Fruit fly (Drosophila melanogaster) whole organism, prepupa: ENCODE results near the gene CG2962.

ENCODE experiments used
- CG11762 ChIP-seq: fragments of 200-800 bp; sonication (Bioruptor generic); optimal IDR thresholded peaks from 3 replicates; lab custom pipeline; 2016; ENCODE audit warnings: missing biosample characterization, missing genetic modification characterization; ENCODE audit not compliant: insufficient read depth
- CG11902 ChIP-seq: fragments of 200-800 bp; sonication (Bioruptor generic); optimal IDR thresholded peaks from 3 replicates; lab custom pipeline; 2016; ENCODE audit warnings: missing biosample characterization, missing genetic modification characterization
- CG16779 ChIP-seq: fragments of 200-800 bp; sonication (Bioruptor generic); optimal IDR thresholded peaks from 3 replicates; lab custom pipeline; 2017; ENCODE audit warnings: missing biosample characterization, mild to moderate bottlenecking, missing genetic modification characterization
- CG4318 ChIP-seq: fragments of 200-800 bp; sonication (Bioruptor generic); optimal IDR thresholded peaks from 3 replicates; lab custom pipeline; 2017; ENCODE audit warnings: missing biosample characterization, mild to moderate bottlenecking, missing genetic modification characterization
- CG6276 ChIP-seq: fragments of 200-800 bp; sonication (Bioruptor generic); optimal IDR thresholded peaks from 2 replicates; lab custom pipeline; 2017; ENCODE audit warnings: missing biosample characterization, mild to moderate bottlenecking, missing genetic modification characterization
- Eip93F ChIP-seq: fragments of 200-800 bp; sonication (Bioruptor generic); optimal IDR thresholded peaks from 2 replicates; lab custom pipeline; 2016; ENCODE audit warnings: missing biosample characterization, mild to moderate bottlenecking, missing genetic modification characterization
- Gug ChIP-seq: fragments of 200-800 bp; sonication (Bioruptor generic); IDR thresholded peaks from 2 replicates; pipeline ENCODE4 v1.3.6; 2022; ENCODE audit warnings: missing biosample characterization, missing genetic modification characterization
- Hr39 ChIP-seq: fragments of 200-800 bp; sonication (Bioruptor generic); optimal IDR thresholded peaks from 2 replicates; lab custom pipeline; 2016; ENCODE audit warnings: missing biosample characterization, missing genetic modification characterization
- Lpt ChIP-seq: fragments of 200-800 bp; sonication (Bioruptor generic); optimal IDR thresholded peaks from 3 replicates; lab custom pipeline; 2016; ENCODE audit warnings: missing biosample characterization, missing genetic modification characterization
- esn ChIP-seq: fragments of 200-800 bp; sonication (Bioruptor generic); optimal IDR thresholded peaks from 2 replicates; lab custom pipeline; 2016; ENCODE audit warnings: missing biosample characterization, mild to moderate bottlenecking, missing genetic modification characterization, moderate library complexity
- fd59A ChIP-seq: fragments of 200-800 bp; sonication (Bioruptor generic); optimal IDR thresholded peaks from 2 replicates; lab custom pipeline; 2017; ENCODE audit warnings: missing biosample characterization, mild to moderate bottlenecking, missing genetic modification characterization, missing genetic modification reagents

DNA sequence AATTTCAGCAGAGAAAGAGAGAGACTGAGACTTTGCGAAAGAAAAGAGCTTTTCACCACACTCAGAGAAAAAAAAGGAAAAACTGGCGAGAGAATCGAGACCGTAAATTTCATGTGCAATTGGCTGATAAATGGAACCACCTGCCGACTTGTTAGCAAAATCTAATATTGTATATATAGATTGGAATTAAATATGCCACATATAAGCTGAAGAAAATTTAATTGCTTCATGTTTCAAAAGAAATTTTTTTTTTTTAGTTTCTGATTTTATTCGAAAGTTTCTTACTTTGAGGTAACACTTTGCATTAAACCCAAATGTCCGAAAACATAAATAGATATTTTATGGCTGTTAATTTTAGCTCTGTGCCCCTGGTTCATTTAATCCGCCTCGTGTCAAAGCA is 28.3 kb upstream of the CG2962 start:
- TF ChIP-seq Gug: no peak
- no peak for TF ChIP-seq CG6276 (GFP tag; lab: Kevin White, UChicago)
- TF ChIP-seq Hr39 (GFP tag; lab: Kevin White, UChicago): no peak
- TF ChIP-seq Eip93F: no peak
- TF ChIP-seq CG11762 (GFP tag; lab: Kevin White, UChicago): no peak
- no peak for TF ChIP-seq Lpt
- TF ChIP-seq CG4318 (GFP tag; lab: Kevin White, UChicago): no peak
- TF ChIP-seq CG16779 (tag; lab: Kevin White, UChicago): no peak
- TF ChIP-seq esn: no peak
- no peak for TF ChIP-seq CG11902 (GFP tag; lab: Kevin White, UChicago)
- TF ChIP-seq fd59A (GFP tag; lab: Kevin White, UChicago): no peak
